Fruit fly (Drosophila melanogaster) whole organism, embryonic: ENCODE results near the gene CG18675.
A peak's percentile ranks its signal among the peaks of the same experiment; 100 is the strongest.

Experiments
- Adf1 ChIP-seq: fragments of 200-800 bp; sonication (Bioruptor generic); IDR thresholded peaks from 2 replicates; pipeline ENCODE4 v1.3.6; 2022; ENCODE audit warnings: missing biosample characterization, missing genetic modification characterization
- Bteb2 ChIP-seq: fragments of 200-800 bp; sonication (Bioruptor generic); optimal IDR thresholded peaks from 2 replicates; lab custom pipeline; 2016; ENCODE audit warnings: missing biosample characterization, missing genetic modification characterization
- CG10959 ChIP-seq: fragments of 200-800 bp; sonication (Bioruptor generic); IDR thresholded peaks from 2 replicates; pipeline ENCODE4 v1.3.6; 2022; ENCODE audit warnings: missing biosample characterization, missing genetic modification characterization
- CG10979 ChIP-seq: fragments of 200-800 bp; sonication (Bioruptor generic); optimal IDR thresholded peaks from 2 replicates; lab custom pipeline; 2018; ENCODE audit warnings: missing biosample characterization, mild to moderate bottlenecking, missing genetic modification characterization, moderate library complexity
- CG12236 ChIP-seq: fragments of 200-800 bp; sonication (Bioruptor generic); optimal IDR thresholded peaks from 2 replicates; lab custom pipeline; 2016; ENCODE audit warnings: missing biosample characterization, missing genetic modification characterization
- CG12299 ChIP-seq: fragments of 200-800 bp; sonication (Bioruptor generic); optimal IDR thresholded peaks from 2 replicates; lab custom pipeline; 2018; ENCODE audit warnings: missing biosample characterization, mild to moderate bottlenecking, missing genetic modification characterization
- CG12744 ChIP-seq: fragments of 200-800 bp; sonication (Bioruptor generic); optimal IDR thresholded peaks from 2 replicates; lab custom pipeline; 2016; ENCODE audit warnings: missing biosample characterization, missing genetic modification characterization
- CG12769 ChIP-seq: fragments of 200-800 bp; sonication (Bioruptor generic); optimal IDR thresholded peaks from 2 replicates; lab custom pipeline; 2019; ENCODE audit warnings: missing biosample characterization, mild to moderate bottlenecking, missing genetic modification characterization, moderate library complexity
- CG14441 ChIP-seq: fragments of 200-800 bp; sonication (Bioruptor generic); IDR thresholded peaks from 2 replicates; pipeline ENCODE4 v1.3.6; 2022; ENCODE audit warnings: missing biosample characterization, missing genetic modification characterization
- CG15601 ChIP-seq: fragments of 200-800 bp; sonication (Bioruptor generic); optimal IDR thresholded peaks from 3 replicates; lab custom pipeline; 2019; ENCODE audit warnings: missing biosample characterization, mild to moderate bottlenecking, missing genetic modification characterization, moderate library complexity
- CG1602 ChIP-seq: fragments of 200-800 bp; sonication (Bioruptor generic); optimal IDR thresholded peaks from 3 replicates; lab custom pipeline; 2016; ENCODE audit warnings: missing biosample characterization, missing genetic modification characterization
- CG18476 ChIP-seq: fragments of 200-800 bp; sonication (Bioruptor generic); optimal IDR thresholded peaks from 2 replicates; lab custom pipeline; 2016; ENCODE audit warnings: missing biosample characterization, mild to moderate bottlenecking, missing genetic modification characterization
- CG2678 ChIP-seq: fragments of 200-800 bp; sonication (Bioruptor generic); optimal IDR thresholded peaks from 3 replicates; lab custom pipeline; 2019; ENCODE audit warnings: missing biosample characterization, mild to moderate bottlenecking, missing genetic modification characterization, moderate library complexity
- CG30431 ChIP-seq: fragments of 200-800 bp; sonication (Bioruptor generic); optimal IDR thresholded peaks from 2 replicates; lab custom pipeline; 2017; ENCODE audit warnings: missing biosample characterization, missing genetic modification characterization
- CG3281 ChIP-seq: fragments of 200-800 bp; sonication (Bioruptor generic); optimal IDR thresholded peaks from 3 replicates; lab custom pipeline; 2017; ENCODE audit warnings: missing biosample characterization, mild to moderate bottlenecking, missing genetic modification characterization
- CG3407 ChIP-seq: fragments of 200-800 bp; sonication (Bioruptor generic); optimal IDR thresholded peaks from 2 replicates; lab custom pipeline; 2018; ENCODE audit warnings: missing biosample characterization, mild to moderate bottlenecking, missing genetic modification characterization
- CG6683 ChIP-seq: fragments of 200-800 bp; sonication (Bioruptor generic); optimal IDR thresholded peaks from 2 replicates; lab custom pipeline; 2017; ENCODE audit warnings: missing biosample characterization, mild to moderate bottlenecking, missing genetic modification characterization, missing genetic modification reagents
- CG7271 ChIP-seq: fragments of 200-800 bp; sonication (Bioruptor generic); optimal IDR thresholded peaks from 2 replicates; lab custom pipeline; 2018; ENCODE audit warnings: missing biosample characterization, mild to moderate bottlenecking, missing genetic modification characterization, moderate library complexity
- CG7372 ChIP-seq: fragments of 200-800 bp; sonication (Bioruptor generic); IDR thresholded peaks from 2 replicates; pipeline ENCODE4 v1.3.6; 2022; ENCODE audit warnings: missing biosample characterization, missing genetic modification characterization
- Doc3 ChIP-seq: fragments of 200-800 bp; sonication (Bioruptor generic); IDR thresholded peaks from 3 replicates; pipeline ENCODE4 v1.3.6; 2022; ENCODE audit warnings: missing biosample characterization, missing genetic modification characterization; ENCODE audit not compliant: partially characterized antibody
- HLHmδ ChIP-seq: fragments of 200-800 bp; sonication (Bioruptor generic); optimal IDR thresholded peaks from 2 replicates; lab custom pipeline; 2018; ENCODE audit warnings: missing biosample characterization, mild to moderate bottlenecking, missing genetic modification characterization, moderate library complexity
- Kr ChIP-seq: fragments of 200-800 bp; sonication (Bioruptor generic); optimal IDR thresholded peaks from 2 replicates; lab custom pipeline; 2017; ENCODE audit warnings: missing biosample characterization, mild to moderate bottlenecking, missing genetic modification characterization
- Meics ChIP-seq: fragments of 200-800 bp; sonication (Bioruptor generic); optimal IDR thresholded peaks from 2 replicates; lab custom pipeline; 2017; ENCODE audit warnings: missing biosample characterization, mild to moderate bottlenecking, missing genetic modification characterization
- Optix ChIP-seq: fragments of 200-800 bp; sonication (Bioruptor generic); IDR thresholded peaks from 3 replicates; pipeline ENCODE4 v1.3.6; 2022; ENCODE audit warnings: missing biosample characterization, missing genetic modification characterization
- Sox102F ChIP-seq: fragments of 200-800 bp; sonication (Bioruptor generic); optimal IDR thresholded peaks from 2 replicates; lab custom pipeline; 2018; ENCODE audit warnings: missing biosample characterization, mild to moderate bottlenecking, missing genetic modification characterization, moderate library complexity
- ash1 ChIP-seq: fragments of 200-800 bp; sonication (Bioruptor generic); optimal IDR thresholded peaks from 2 replicates; lab custom pipeline; 2018; ENCODE audit warnings: missing biosample characterization, mild to moderate bottlenecking, missing genetic modification characterization
- cas ChIP-seq: fragments of 200-800 bp; sonication (Bioruptor generic); IDR thresholded peaks from 2 replicates; pipeline ENCODE4 v1.3.6; 2022; ENCODE audit warnings: missing biosample characterization, missing genetic modification characterization
- chif ChIP-seq, 2 experiments: fragments of 200-800 bp; sonication (Bioruptor generic); optimal IDR thresholded peaks; 3 replicates each; lab custom pipeline; 2016; ENCODE audit warnings: missing biosample characterization in 2 of 2, missing genetic modification characterization in 2 of 2
- crc ChIP-seq: fragments of 200-800 bp; sonication (Bioruptor generic); optimal IDR thresholded peaks from 2 replicates; lab custom pipeline; 2016; ENCODE audit warnings: missing biosample characterization, missing genetic modification characterization
- disco-r ChIP-seq: fragments of 200-800 bp; sonication (Bioruptor generic); optimal IDR thresholded peaks from 2 replicates; lab custom pipeline; 2016; ENCODE audit warnings: missing biosample characterization, missing genetic modification characterization
- esg ChIP-seq: fragments of 200-800 bp; sonication (Bioruptor generic); conservative IDR thresholded peaks from 2 replicates; pipeline ENCODE4 v1.3.6; 2022; ENCODE audit warnings: missing biosample characterization, missing genetic modification characterization
- ewg ChIP-seq: fragments of 200-800 bp; sonication (Bioruptor generic); optimal IDR thresholded peaks from 3 replicates; lab custom pipeline; 2017; ENCODE audit warnings: mild to moderate bottlenecking, missing biosample characterization, missing genetic modification reagents, missing genetic modification characterization
- fu2 ChIP-seq: fragments of 200-800 bp; sonication (Bioruptor generic); optimal IDR thresholded peaks from 2 replicates; lab custom pipeline; 2016; ENCODE audit warnings: missing biosample characterization, missing genetic modification characterization
- hbn ChIP-seq: fragments of 200-800 bp; sonication (Bioruptor generic); IDR thresholded peaks from 2 replicates; pipeline ENCODE4 v1.3.6; 2022; ENCODE audit warnings: missing biosample characterization, missing genetic modification characterization; ENCODE audit not compliant: partially characterized antibody
- inv ChIP-seq: fragments of 200-800 bp; sonication (Bioruptor generic); IDR thresholded peaks from 2 replicates; pipeline ENCODE4 v1.3.6; 2022; ENCODE audit warnings: missing biosample characterization, missing genetic modification characterization; ENCODE audit not compliant: partially characterized antibody
- lab ChIP-seq: fragments of 200-800 bp; sonication (Bioruptor generic); optimal IDR thresholded peaks from 3 replicates; lab custom pipeline; 2017; ENCODE audit warnings: missing biosample characterization, missing genetic modification characterization, mild to moderate bottlenecking, moderate library complexity, missing genetic modification reagents
- lbe ChIP-seq: fragments of 200-800 bp; sonication (Bioruptor generic); optimal IDR thresholded peaks from 2 replicates; lab custom pipeline; 2016; ENCODE audit warnings: missing biosample characterization, mild to moderate bottlenecking, missing genetic modification characterization
- lmd ChIP-seq: fragments of 200-800 bp; sonication (Bioruptor generic); IDR thresholded peaks from 2 replicates; pipeline ENCODE4 v1.3.6; 2022; ENCODE audit warnings: missing biosample characterization, missing genetic modification characterization
- lola ChIP-seq, 3 experiments: fragments of >200 bp in 2 of 3; fragments of 200-800 bp in 1 of 3; sonication (Bioruptor generic) in 1 of 3; optimal IDR thresholded peaks; 2 replicates each; lab custom pipeline; 2017 to 2019; ENCODE audit warnings: missing biosample characterization in 3 of 3, missing genetic modification characterization in 3 of 3, mild to moderate bottlenecking in 1 of 3, moderate library complexity in 1 of 3
- nau ChIP-seq: fragments of 200-800 bp; sonication (Bioruptor generic); optimal IDR thresholded peaks from 3 replicates; lab custom pipeline; 2017; ENCODE audit warnings: missing biosample characterization, mild to moderate bottlenecking, missing genetic modification characterization, missing genetic modification reagents
- odd ChIP-seq: fragments of 200-800 bp; sonication (Bioruptor generic); optimal IDR thresholded peaks from 2 replicates; lab custom pipeline; 2017; ENCODE audit warnings: missing biosample characterization, mild to moderate bottlenecking, missing genetic modification characterization
- onecut ChIP-seq: fragments of 200-800 bp; sonication (Bioruptor generic); IDR thresholded peaks from 2 replicates; pipeline ENCODE4 v1.3.6; 2022; ENCODE audit warnings: missing biosample characterization, missing genetic modification characterization
- prd ChIP-seq, 3 experiments: fragments of >200 bp in 2 of 3; fragments of 200-800 bp in 1 of 3; sonication (Bioruptor generic) in 1 of 3; optimal IDR thresholded peaks in 2 of 3; IDR thresholded peaks in 1 of 3; 2 replicates in 2 of 3; 3 replicates in 1 of 3; pipeline versions ENCODE4 v1.3.6 to Lab custom; 2017 to 2022; ENCODE audit warnings: missing biosample characterization in 1 of 3, missing genetic modification characterization in 1 of 3
- sd ChIP-seq: fragments of 200-800 bp; sonication (Bioruptor generic); optimal IDR thresholded peaks from 3 replicates; lab custom pipeline; 2018; ENCODE audit warnings: missing biosample characterization, mild to moderate bottlenecking, missing genetic modification characterization, moderate library complexity
- sima ChIP-seq: fragments of 200-800 bp; sonication (Bioruptor generic); optimal IDR thresholded peaks from 2 replicates; lab custom pipeline; 2016; ENCODE audit warnings: missing biosample characterization, missing genetic modification characterization
- slbo ChIP-seq: fragments of 200-800 bp; sonication (Bioruptor generic); IDR thresholded peaks from 2 replicates; pipeline ENCODE4 v1.3.6; 2022; ENCODE audit warnings: missing biosample characterization, missing genetic modification characterization
- stc ChIP-seq: fragments of 200-800 bp; sonication (Bioruptor generic); IDR thresholded peaks from 2 replicates; pipeline ENCODE4 v1.3.6; 2022; ENCODE audit warnings: missing biosample characterization, missing genetic modification characterization
- vvl ChIP-seq: fragments of 200-800 bp; sonication (Bioruptor generic); IDR thresholded peaks from 2 replicates; pipeline ENCODE4 v1.3.6; 2022; ENCODE audit warnings: missing biosample characterization, missing genetic modification characterization

Gene CG18675

DNA sequence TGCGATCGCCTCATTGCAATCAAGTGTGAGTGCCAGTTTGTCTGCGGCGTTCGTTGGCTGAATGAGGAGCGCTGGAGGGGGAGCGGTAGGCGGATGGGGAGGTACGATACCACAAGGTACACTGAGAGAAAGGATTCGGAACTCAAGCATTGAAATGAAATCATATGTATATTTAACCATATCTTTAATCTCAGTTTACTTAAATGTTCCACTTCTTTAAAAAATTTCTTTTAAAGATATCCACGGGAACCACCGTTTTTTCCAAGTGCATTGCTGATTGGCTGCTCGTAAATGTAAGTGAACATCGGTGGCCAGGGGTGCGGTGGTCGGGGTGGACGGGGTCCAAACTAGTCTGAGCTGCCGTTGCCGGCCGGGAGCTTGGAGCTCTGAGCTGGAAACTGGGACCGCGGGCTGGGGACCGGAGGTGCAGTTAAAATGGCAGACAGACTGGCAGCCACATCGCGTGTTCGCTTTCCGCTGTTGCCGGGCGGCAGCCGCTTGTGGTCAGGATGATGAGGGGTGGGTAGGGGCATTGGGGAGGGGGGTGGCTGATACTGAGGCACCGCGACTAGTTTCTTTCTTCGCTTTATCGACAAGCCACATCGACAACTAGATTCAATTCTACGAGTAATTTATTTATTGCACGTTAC lies 54.6 kb downstream of the CG18675 start (continued):
- TF ChIP-seq CG14441 (GFP tag; lab: Robert Waterston, UW) (peak; percentile 96), hbn (no peak), CG7271 (tag; lab: Kevin White, UChicago) (peak; percentile 81), CG12236 (peak; percentile 87), ash1 (GFP tag; lab: Kevin White, UChicago) (no peak), nau (GFP tag; lab: Kevin White, UChicago) (peak; percentile 94), CG3281 (GFP tag; lab: Kevin White, UChicago) (peak; percentile 84), CG18476 (peak; percentile 90), lola (GFP tag; optimal IDR thresholded peaks at IDR 0.05; lab: Kevin White, UChicago) (peak in 1 of 3 experiments; percentile 97), chif (GFP tag; optimal IDR thresholded peaks at IDR 0.05; lab: Kevin White, UChicago) (peak; percentile 95 to 97), crc (GFP tag; lab: Kevin White, UChicago) (peak; percentile 81), CG10979 (peak; percentile 98), Doc3 (GFP tag; lab: Robert Waterston, UW) (no peak), CG6683 (GFP tag; lab: Kevin White, UChicago) (peak; percentile 85), fu2 (GFP tag; lab: Kevin White, UChicago) (peak; percentile 84), CG7372 (GFP tag; lab: Robert Waterston, UW) (peak; percentile 92), odd (GFP tag; lab: Kevin White, UChicago) (peak; percentile 95), inv (GFP tag; lab: Robert Waterston, UW) (no peak), CG10959 (GFP tag; lab: Robert Waterston, UW) (peak; percentile 94), CG15601 (tag; lab: Kevin White, UChicago) (peak; percentile 97), CG30431 (GFP tag; lab: Kevin White, UChicago) (peak; percentile 93), disco-r (GFP tag; lab: Kevin White, UChicago) (peak; percentile 87), slbo (GFP tag; lab: Robert Waterston, UW) (peak; percentile 92), stc (GFP tag; lab: Robert Waterston, UW) (peak; percentile 97), CG12299 (tag; lab: Kevin White, UChicago) (peak; percentile 92), prd (optimal IDR thresholded peaks at IDR 0.05; lab: Kevin White, UChicago) (no peak), prd (GFP tag; IDR thresholded peaks at IDR 0.05; lab: Robert Waterston, UW) (peak; percentile 97), lab (GFP tag; lab: Kevin White, UChicago) (peak; percentile 96), esg (GFP tag; lab: Robert Waterston, UW) (peak; percentile 98), sd (peak; percentile 78), CG1602 (peak; percentile 94), Adf1 (GFP tag; lab: Robert Waterston, UW) (peak; percentile 52), Kr (GFP tag; lab: Kevin White, UChicago) (peak; percentile 39), CG2678 (tag; lab: Kevin White, UChicago) (peak; percentile 97), Sox102F (GFP tag; lab: Kevin White, UChicago) (peak; percentile 98), ewg (GFP tag; lab: Kevin White, UChicago) (peak; percentile 95), cas (GFP tag; lab: Robert Waterston, UW) (peak; percentile 67; the same call in 1 of the 2 replicates), sima (GFP tag; lab: Kevin White, UChicago) (peak; percentile 91), Optix (GFP tag; lab: Robert Waterston, UW) (peak; percentile 98), Bteb2 (GFP tag; lab: Kevin White, UChicago) (peak; percentile 82), HLHmδ (GFP tag; lab: Kevin White, UChicago) (no peak), CG12769 (tag; lab: Kevin White, UChicago) (peak; percentile 98), CG12744 (peak; percentile 74), lbe (GFP tag; lab: Kevin White, UChicago) (peak; percentile 88), onecut (GFP tag; lab: Robert Waterston, UW) (peak; percentile 95), vvl (peak; percentile 99), lmd (GFP tag; lab: Robert Waterston, UW) (peak; percentile 97), Meics (peak; percentile 82), CG3407 (GFP tag; lab: Kevin White, UChicago) (peak; percentile 96)
